Fruit fly (Drosophila melanogaster): ENCODE results near the gene jvl.

Gene jvl

dm6 chr3R:14749077-14749798 is 7.9 kb downstream of the jvl start (continued):
- TF ChIP-seq zfh1 (GFP tag; IDR thresholded peaks at IDR 0.05) (peak; percentile 61; the same call in 2 of the 3 replicates), CG15479 (GFP tag; optimal IDR thresholded peaks at IDR 0.05) (peak; percentile 61), CG16813 (GFP tag; IDR thresholded peaks at IDR 0.05; ENCODE audit: partially characterized antibody) (peak; percentile 26; the same call in 1 of the 3 replicates), lov (optimal IDR thresholded peaks at IDR 0.05) (no peak), lov (GFP tag; IDR thresholded peaks at IDR 0.05) (peak; percentile 65; the same call in 1 of the 3 replicates), dan (GFP tag; IDR thresholded peaks at IDR 0.05) (no peak), CG6854 (GFP tag; optimal IDR thresholded peaks at IDR 0.05) (peak; percentile 78), Sin3A (optimal IDR thresholded peaks at IDR 0.05) (no peak), CG18011 (GFP tag; optimal IDR thresholded peaks at IDR 0.05) (peak; percentile 44), CG8765 (GFP tag; IDR thresholded peaks at IDR 0.05) (no peak), CG11247 (GFP tag; IDR thresholded peaks at IDR 0.05) (peak; percentile 33; the same call in 1 of the 2 replicates), CG10274 (GFP tag; optimal IDR thresholded peaks at IDR 0.05) (peak; percentile 42), crp (GFP tag; optimal IDR thresholded peaks at IDR 0.05) (peak in 1 of 2 experiments; percentile 46), Eip74EF (GFP tag; optimal IDR thresholded peaks at IDR 0.05) (peak in 1 of 2 experiments; percentile 71), CG30431 (GFP tag; optimal IDR thresholded peaks at IDR 0.05) (no peak), CG30403 (GFP tag; optimal IDR thresholded peaks at IDR 0.05) (peak; percentile 2), CG12942 (GFP tag; optimal IDR thresholded peaks at IDR 0.05) (no peak), CG11085 (GFP tag; IDR thresholded peaks at IDR 0.05) (no peak), fd64A (GFP tag; optimal IDR thresholded peaks at IDR 0.05) (peak; percentile 84), Elba2 (GFP tag; optimal IDR thresholded peaks at IDR 0.05) (no peak), Deaf1 (tag; optimal IDR thresholded peaks at IDR 0.05) (peak; percentile 67), CG2889 (GFP tag; IDR thresholded peaks at IDR 0.05) (no peak), Camta (GFP tag; optimal IDR thresholded peaks at IDR 0.05) (peak; percentile 75), ac (GFP tag; optimal IDR thresholded peaks at IDR 0.05) (peak; percentile 86), C15 (GFP tag; IDR thresholded peaks at IDR 0.05) (no peak), CG34376 (GFP tag; optimal IDR thresholded peaks at IDR 0.05) (peak; percentile 82), zen2 (GFP tag; IDR thresholded peaks at IDR 0.05; ENCODE audit: partially characterized antibody) (peak; percentile 17; the same call in 2 of the 3 replicates), lab (GFP tag; optimal IDR thresholded peaks at IDR 0.05) (peak; percentile 91), hbn (GFP tag; IDR thresholded peaks at IDR 0.05; ENCODE audit: partially characterized antibody) (no peak; the same call in 1 of the 2 replicates), CG12391 (tag; optimal IDR thresholded peaks at IDR 0.05) (peak; percentile 67), slbo (GFP tag; IDR thresholded peaks at IDR 0.05) (no peak), dmrt99B (tag; optimal IDR thresholded peaks at IDR 0.05) (peak; percentile 62), CG2120 (GFP tag; optimal IDR thresholded peaks at IDR 0.05) (peak; percentile 49), insv (GFP tag; optimal IDR thresholded peaks at IDR 0.05) (peak in 1 of 2 experiments; percentile 57), CG3065 (GFP tag; optimal IDR thresholded peaks at IDR 0.05) (peak; percentile 43), gsb-n (tag; optimal IDR thresholded peaks at IDR 0.05) (peak; percentile 75), Xbp1 (GFP tag; optimal IDR thresholded peaks at IDR 0.05) (peak; percentile 56), ERR (GFP tag; optimal IDR thresholded peaks at IDR 0.05) (peak; percentile 57), Ada2b (GFP tag; IDR thresholded peaks at IDR 0.05) (no peak), CG7786 (GFP tag; optimal IDR thresholded peaks at IDR 0.05) (peak; percentile 39), hkb (optimal IDR thresholded peaks at IDR 0.05) (no peak), hkb (GFP tag; IDR thresholded peaks at IDR 0.05) (peak; percentile 79), hth (optimal IDR thresholded peaks at IDR 0.05) (no peak), Mrtf (GFP tag; IDR thresholded peaks at IDR 0.05) (no peak), Bdp1 (GFP tag; optimal IDR thresholded peaks at IDR 0.05) (peak; percentile 39), CG3163 (GFP tag; optimal IDR thresholded peaks at IDR 0.05) (peak; percentile 71), CG7271 (tag; optimal IDR thresholded peaks at IDR 0.05) (peak; percentile 12), phol (tag; optimal IDR thresholded peaks at IDR 0.05) (no peak), CG11504 (tag; optimal IDR thresholded peaks at IDR 0.05) (peak; percentile 69), B-H2 (GFP tag; optimal IDR thresholded peaks at IDR 0.05) (peak; percentile 37)

Measured in whole organism, embryonic.